Worm (Caenorhabditis elegans) whole organism, L3 larva: ENCODE measurements around the gene sea-1.

Source experiments
- aly-2 ChIP-seq: fragments of 150-350 bp; optimal IDR thresholded peaks from 2 replicates; lab custom pipeline; 2014; ENCODE audit warnings: missing biosample characterization, missing genetic modification characterization
- elt-1 ChIP-seq: fragments of 150-350 bp; optimal IDR thresholded peaks from 2 replicates; lab custom pipeline; 2014; ENCODE audit warnings: missing biosample characterization, missing genetic modification characterization
- jun-1 ChIP-seq: fragments of 150-350 bp; optimal IDR thresholded peaks from 2 replicates; lab custom pipeline; 2014; ENCODE audit warnings: missing biosample characterization, missing genetic modification reagents, missing genetic modification characterization
- pha-4 ChIP-seq: fragments of 150-350 bp; optimal IDR thresholded peaks from 2 replicates; lab custom pipeline; 2014; ENCODE audit warnings: missing biosample characterization, missing genetic modification reagents, missing genetic modification characterization
- skn-1 ChIP-seq: fragments of 150-350 bp; optimal IDR thresholded peaks from 2 replicates; lab custom pipeline; 2014; ENCODE audit warnings: missing biosample characterization, missing genetic modification characterization
- snpc-4 ChIP-seq: fragments of 150-350 bp; optimal IDR thresholded peaks from 2 replicates; lab custom pipeline; 2014; ENCODE audit warnings: missing biosample characterization, missing genetic modification characterization

- TF ChIP-seq elt-1 (tag; lab: Kevin White, UChicago) (no peak), snpc-4 (tag; lab: Kevin White, UChicago) (no peak), aly-2 (tag; lab: Kevin White, UChicago) (no peak), skn-1 (tag; lab: Kevin White, UChicago) (no peak), jun-1 (no peak), pha-4 (tag; lab: Kevin White, UChicago) (no peak)
Measured at ce11 chrII:3641197-3641596, 32.2 kb downstream of the sea-1 start, which contains the start of gene M151.1.
